Fruit fly (Drosophila melanogaster): ENCODE data around the gene wgn.

wgn gene

DNA sequence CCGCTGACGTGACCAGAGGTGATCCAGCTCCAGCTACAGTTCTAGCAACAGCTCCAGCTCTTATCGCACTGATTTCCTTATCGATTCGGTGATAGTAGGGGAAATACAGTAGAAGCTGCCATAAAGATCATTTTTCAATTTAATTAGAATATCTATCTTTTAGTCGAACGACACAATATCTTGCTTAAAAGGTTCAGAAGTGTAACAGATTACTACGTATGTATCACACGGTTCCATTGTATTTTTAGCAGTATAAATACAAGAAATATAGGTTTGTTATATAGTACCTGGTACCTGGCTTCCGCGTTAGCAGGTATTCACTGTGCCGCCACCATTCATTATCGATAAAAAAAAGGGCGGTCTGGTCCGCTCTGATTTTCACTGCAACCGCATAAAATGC, 10.2 kb upstream of the wgn start (continued):
- no peak for TF ChIP-seq pros (GFP tag; optimal IDR thresholded peaks at IDR 0.05)
- TF ChIP-seq tup (GFP tag; optimal IDR thresholded peaks at IDR 0.05), result peak; percentile 45
- peak; percentile 79 for TF ChIP-seq Asciz (GFP tag; optimal IDR thresholded peaks at IDR 0.05)
- peak; percentile 80 for TF ChIP-seq HLH3B (GFP tag; IDR thresholded peaks at IDR 0.05)
- TF ChIP-seq knrl (GFP tag; IDR thresholded peaks at IDR 0.05; ENCODE audit: partially characterized antibody), result no peak
- TF ChIP-seq CG16779 (GFP tag; IDR thresholded peaks at IDR 0.05), result no peak
- TF ChIP-seq Xbp1 (GFP tag; optimal IDR thresholded peaks at IDR 0.05), result peak; percentile 85
- peak; percentile 75 for TF ChIP-seq CG32532 (GFP tag; IDR thresholded peaks at IDR 0.05)
- peak; percentile 81 for TF ChIP-seq nerfin-1 (tag; optimal IDR thresholded peaks at IDR 0.05)
- no peak for TF ChIP-seq CG3065 (GFP tag; optimal IDR thresholded peaks at IDR 0.05)
- TF ChIP-seq CG18599 (GFP tag; optimal IDR thresholded peaks at IDR 0.05), result peak; percentile 92
- peak; percentile 44 for TF ChIP-seq Spps (tag; optimal IDR thresholded peaks at IDR 0.05)
- peak; percentile 60; the same call in 1 of the 2 replicates for TF ChIP-seq CG7372 (GFP tag; IDR thresholded peaks at IDR 0.05)
- no peak for TF ChIP-seq CG17612 (GFP tag; IDR thresholded peaks at IDR 0.05)
- peak; percentile 12 for TF ChIP-seq CG30020 (tag; optimal IDR thresholded peaks at IDR 0.05)
- peak; percentile 48 for TF ChIP-seq CG4730 (GFP tag; IDR thresholded peaks at IDR 0.05)
- TF ChIP-seq NC2α (GFP tag; optimal IDR thresholded peaks at IDR 0.05), result peak; percentile 36
- TF ChIP-seq exex (tag; optimal IDR thresholded peaks at IDR 0.05), result peak; percentile 67
- TF ChIP-seq ham (GFP tag; IDR thresholded peaks at IDR 0.05), result no peak
- TF ChIP-seq C15 (GFP tag; IDR thresholded peaks at IDR 0.05), result no peak
- TF ChIP-seq CG2202 (tag; optimal IDR thresholded peaks at IDR 0.05), result peak; percentile 44
- TF ChIP-seq CG15514 (GFP tag; optimal IDR thresholded peaks at IDR 0.05), result peak; percentile 76
- TF ChIP-seq nerfin-2 (GFP tag; IDR thresholded peaks at IDR 0.05; ENCODE audit: partially characterized antibody), result no peak
- TF ChIP-seq en (GFP tag; optimal IDR thresholded peaks at IDR 0.05), result peak; percentile 46
- TF ChIP-seq lmd (GFP tag; IDR thresholded peaks at IDR 0.05), result peak; percentile 76
- peak; percentile 59 for TF ChIP-seq Atf3 (GFP tag; optimal IDR thresholded peaks at IDR 0.05)
- no peak for TF ChIP-seq CG12236 (GFP tag; optimal IDR thresholded peaks at IDR 0.05)
- peak; percentile 68 for TF ChIP-seq pnt (GFP tag; optimal IDR thresholded peaks at IDR 0.05)
- TF ChIP-seq Dp (GFP tag; optimal IDR thresholded peaks at IDR 0.05), result no peak
- peak; percentile 59 for TF ChIP-seq fu2 (GFP tag; optimal IDR thresholded peaks at IDR 0.05)
- no peak for TF ChIP-seq Dll (GFP tag; IDR thresholded peaks at IDR 0.05; ENCODE audit: partially characterized antibody)
- TF ChIP-seq CG9437 (GFP tag; optimal IDR thresholded peaks at IDR 0.05), result peak; percentile 62
- 0 out of 2 replicates have a peak, but pooled peaks have one; percentile 33 for TF ChIP-seq CG4360 (GFP tag; IDR thresholded peaks at IDR 0.05)
- TF ChIP-seq Hr51 (GFP tag; optimal IDR thresholded peaks at IDR 0.05), result peak; percentile 66 to 88
- peak; percentile 60 for TF ChIP-seq repo (GFP tag; optimal IDR thresholded peaks at IDR 0.05)
- peak; percentile 58 for TF ChIP-seq btn (GFP tag; optimal IDR thresholded peaks at IDR 0.05)
- no peak for TF ChIP-seq tll (GFP tag; optimal IDR thresholded peaks at IDR 0.05)
- TF ChIP-seq CG4854 (GFP tag; optimal IDR thresholded peaks at IDR 0.05), result peak; percentile 56
- 0 out of 2 replicates have a peak, but pooled peaks have one; percentile 34 for TF ChIP-seq sim (GFP tag; IDR thresholded peaks at IDR 0.05)
- TF ChIP-seq CG31224 (GFP tag; IDR thresholded peaks at IDR 0.05), result peak; percentile 56
- TF ChIP-seq trem (tag; optimal IDR thresholded peaks at IDR 0.05), result peak; percentile 56
- TF ChIP-seq zf30C (GFP tag; optimal IDR thresholded peaks at IDR 0.05), result no peak
- TF ChIP-seq tgo (GFP tag; IDR thresholded peaks at IDR 0.05), result peak; percentile 79
- 0 out of 2 replicates have a peak, but pooled peaks have one; percentile 48 for TF ChIP-seq Poxn (GFP tag; IDR thresholded peaks at IDR 0.05)
- TF ChIP-seq CG10274 (GFP tag; optimal IDR thresholded peaks at IDR 0.05), result peak; percentile 69
- peak; percentile 88 for TF ChIP-seq lilli (GFP tag; optimal IDR thresholded peaks at IDR 0.05)
- TF ChIP-seq Dip3 (GFP tag; optimal IDR thresholded peaks at IDR 0.05), result peak; percentile 68
- TF ChIP-seq so (GFP tag; IDR thresholded peaks at IDR 0.05), result no peak; the same call in 2 of the 3 replicates
- TF ChIP-seq CG33557 (GFP tag; optimal IDR thresholded peaks at IDR 0.05), result peak; percentile 52
- TF ChIP-seq CG13624 (GFP tag; optimal IDR thresholded peaks at IDR 0.05), result peak; percentile 16
